Worm (Caenorhabditis elegans) whole organism, late embryonic: ENCODE data around the gene C29F9.2.

ENCODE experiments used
- C08G9.2 ChIP-seq: sonication (generic microtip); optimal IDR thresholded peaks from 2 replicates; lab custom pipeline; 2016; ENCODE audit warnings: mild to moderate bottlenecking, missing genetic modification characterization, moderate library complexity, missing compliant biosample characterization
- ahr-1 ChIP-seq: sonication (generic microtip); optimal IDR thresholded peaks from 2 replicates; lab custom pipeline; 2016; ENCODE audit warnings: missing genetic modification characterization, missing compliant biosample characterization
- ama-1 ChIP-seq: fragments of 150-350 bp; optimal IDR thresholded peaks from 2 replicates; lab custom pipeline; 2014
- ceh-14 ChIP-seq: sonication (generic microtip); optimal IDR thresholded peaks from 2 replicates; lab custom pipeline; 2016; ENCODE audit warnings: missing genotype, missing genetic modification characterization, missing compliant biosample characterization
- ceh-18 ChIP-seq: sonication (generic microtip); optimal IDR thresholded peaks from 2 replicates; lab custom pipeline; 2016; ENCODE audit warnings: missing genetic modification characterization, missing compliant biosample characterization
- ceh-19 ChIP-seq: fragments of 200-800 bp; sonication (Bioruptor generic); optimal IDR thresholded peaks from 2 replicates; lab custom pipeline; 2018; ENCODE audit warnings: mild to moderate bottlenecking, missing genetic modification characterization, missing compliant biosample characterization
- ceh-30 ChIP-seq: fragments of 150-350 bp; optimal IDR thresholded peaks from 2 replicates; lab custom pipeline; 2014; ENCODE audit warnings: missing biosample characterization, missing genetic modification characterization
- ceh-31 ChIP-seq: sonication (generic microtip); optimal IDR thresholded peaks from 2 replicates; lab custom pipeline; 2016; ENCODE audit warnings: missing genetic modification characterization, missing compliant biosample characterization
- ceh-45 ChIP-seq: fragments of 200-800 bp; sonication (Bioruptor generic); IDR thresholded peaks from 2 replicates; pipeline ENCODE4 v1.3.6; 2022; ENCODE audit warnings: missing genetic modification reagents, missing genetic modification characterization, missing compliant biosample characterization
- ceh-9 ChIP-seq: sonication (generic microtip); optimal IDR thresholded peaks from 2 replicates; lab custom pipeline; 2016; ENCODE audit warnings: mild to moderate bottlenecking, missing genetic modification characterization, inconsistent platforms, missing compliant biosample characterization
- dve-1 ChIP-seq: sonication (generic microtip); optimal IDR thresholded peaks from 2 replicates; lab custom pipeline; 2017; ENCODE audit warnings: antibody characterized with exemption, mild to moderate bottlenecking, missing genetic modification characterization, missing compliant biosample characterization
- elt-2 ChIP-seq: sonication (generic microtip); optimal IDR thresholded peaks from 2 replicates; lab custom pipeline; 2016; ENCODE audit warnings: missing genetic modification reagents, missing genetic modification characterization, missing compliant biosample characterization
- elt-4 ChIP-seq: sonication (generic microtip); optimal IDR thresholded peaks from 2 replicates; lab custom pipeline; 2016; ENCODE audit warnings: missing genetic modification characterization, missing compliant biosample characterization
- eyg-1 ChIP-seq: sonication (generic microtip); optimal IDR thresholded peaks from 2 replicates; lab custom pipeline; 2016; ENCODE audit warnings: missing genotype, missing genetic modification characterization, missing compliant biosample characterization
- fkh-10 ChIP-seq: fragments of 150-350 bp; optimal IDR thresholded peaks from 2 replicates; lab custom pipeline; 2014; ENCODE audit warnings: missing biosample characterization, missing genetic modification reagents, missing genetic modification characterization
- hlh-13 ChIP-seq: fragments of 200-800 bp; sonication (Bioruptor generic); optimal IDR thresholded peaks from 2 replicates; lab custom pipeline; 2018; ENCODE audit warnings: mild to moderate bottlenecking, missing genetic modification characterization, missing compliant biosample characterization
- hlh-15 ChIP-seq: sonication (generic microtip); optimal IDR thresholded peaks from 2 replicates; lab custom pipeline; 2016; ENCODE audit warnings: missing genetic modification characterization, missing compliant biosample characterization
- hlh-30 ChIP-seq: sonication (generic microtip); optimal IDR thresholded peaks from 2 replicates; lab custom pipeline; 2017; ENCODE audit warnings: antibody characterized with exemption, missing genetic modification characterization, missing compliant biosample characterization; ENCODE audit not compliant: insufficient read depth
- hlh-8 ChIP-seq: sonication (generic microtip); optimal IDR thresholded peaks from 2 replicates; lab custom pipeline; 2016; ENCODE audit warnings: missing genotype, missing genetic modification characterization, missing compliant biosample characterization
- lim-6 ChIP-seq: sonication (generic microtip); optimal IDR thresholded peaks from 2 replicates; lab custom pipeline; 2016; ENCODE audit warnings: missing genetic modification characterization, missing compliant biosample characterization
- nhr-11 ChIP-seq: fragments of 150-350 bp; optimal IDR thresholded peaks from 2 replicates; lab custom pipeline; 2014; ENCODE audit warnings: missing biosample characterization, missing genetic modification characterization
- nhr-232 ChIP-seq: sonication (generic microtip); optimal IDR thresholded peaks from 2 replicates; lab custom pipeline; 2016; ENCODE audit warnings: missing genetic modification characterization, missing compliant biosample characterization
- odd-2 ChIP-seq: sonication (generic microtip); optimal IDR thresholded peaks from 2 replicates; lab custom pipeline; 2017; ENCODE audit warnings: antibody characterized with exemption, mild to moderate bottlenecking, missing genetic modification characterization, missing compliant biosample characterization
- pag-3 ChIP-seq: sonication (generic microtip); optimal IDR thresholded peaks from 2 replicates; lab custom pipeline; 2016; ENCODE audit warnings: missing compliant biosample characterization, missing genetic modification characterization, borderline replicate concordance
- pat-9 ChIP-seq: fragments of 200-800 bp; sonication (Bioruptor generic); optimal IDR thresholded peaks from 2 replicates; lab custom pipeline; 2018; ENCODE audit warnings: mild to moderate bottlenecking, missing genetic modification characterization, moderate library complexity, missing compliant biosample characterization
- pha-2 ChIP-seq: sonication (generic microtip); optimal IDR thresholded peaks from 2 replicates; lab custom pipeline; 2017; ENCODE audit warnings: mild to moderate bottlenecking, missing genetic modification characterization, missing compliant biosample characterization
- pqm-1 ChIP-seq: sonication (generic microtip); optimal IDR thresholded peaks from 2 replicates; lab custom pipeline; 2016; ENCODE audit warnings: missing genetic modification characterization, missing compliant biosample characterization
- ref-2 ChIP-seq: sonication (generic microtip); optimal IDR thresholded peaks from 2 replicates; lab custom pipeline; 2016; ENCODE audit warnings: missing genetic modification characterization, missing compliant biosample characterization
- sdc-2 ChIP-seq: sonication (generic microtip); optimal IDR thresholded peaks from 2 replicates; lab custom pipeline; 2016; ENCODE audit warnings: missing genotype, missing genetic modification characterization, missing compliant biosample characterization
- syd-9 ChIP-seq: sonication (generic microtip); optimal IDR thresholded peaks from 2 replicates; lab custom pipeline; 2016; ENCODE audit warnings: mild to moderate bottlenecking, missing genetic modification characterization, moderate library complexity, missing compliant biosample characterization
- tbx-2 ChIP-seq: sonication (generic microtip); optimal IDR thresholded peaks from 2 replicates; lab custom pipeline; 2016; ENCODE audit warnings: missing genetic modification characterization, missing compliant biosample characterization
- tbx-7 ChIP-seq: sonication (generic microtip); optimal IDR thresholded peaks from 2 replicates; lab custom pipeline; 2016; ENCODE audit warnings: missing genotype, missing genetic modification characterization, missing compliant biosample characterization
- ttx-3 ChIP-seq: sonication (generic microtip); optimal IDR thresholded peaks from 2 replicates; lab custom pipeline; 2016; ENCODE audit warnings: missing genetic modification reagents, missing genetic modification characterization, missing compliant biosample characterization
- unc-3 ChIP-seq, 2 experiments: fragments of 200-800 bp in 1 of 2; sonication (Bioruptor generic) in 1 of 2; sonication (generic microtip) in 1 of 2; conservative IDR thresholded peaks in 1 of 2; optimal IDR thresholded peaks in 1 of 2; 2 replicates each; pipeline versions ENCODE4 v1.3.6 to Lab custom; 2016 to 2022; ENCODE audit warnings: missing compliant biosample characterization in 2 of 2, missing genetic modification characterization in 2 of 2, missing genetic modification reagents in 1 of 2
- unc-42 ChIP-seq: sonication (generic microtip); optimal IDR thresholded peaks from 2 replicates; lab custom pipeline; 2016; ENCODE audit warnings: missing genotype, missing genetic modification characterization, missing compliant biosample characterization
- zip-5 ChIP-seq: sonication (generic microtip); optimal IDR thresholded peaks from 2 replicates; lab custom pipeline; 2016; ENCODE audit warnings: missing genetic modification characterization, missing compliant biosample characterization

Gene C29F9.2

DNA sequence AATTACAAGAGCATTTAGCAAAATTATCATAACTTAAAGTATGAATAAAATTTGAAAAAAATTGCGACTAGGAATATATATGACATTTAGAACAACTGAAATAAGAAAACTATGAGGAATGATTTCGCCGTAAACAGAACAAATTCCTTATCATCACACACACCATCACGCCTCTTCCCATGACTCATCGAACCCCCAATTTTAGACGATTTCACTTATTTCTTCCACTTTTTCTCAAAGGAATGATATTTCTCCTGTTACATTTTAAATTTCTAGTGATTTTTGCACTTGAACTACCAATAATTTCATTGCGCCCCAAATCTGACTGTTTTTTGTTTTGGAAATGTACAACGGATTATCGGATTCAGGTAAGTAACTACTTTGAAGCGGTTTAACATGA is 25.9 kb downstream of the C29F9.2 start, which contains the start of the genes zig-13 and ver-1 (continued):
- TF ChIP-seq elt-2, result no peak
- TF ChIP-seq nhr-11, result no peak

DNA sequence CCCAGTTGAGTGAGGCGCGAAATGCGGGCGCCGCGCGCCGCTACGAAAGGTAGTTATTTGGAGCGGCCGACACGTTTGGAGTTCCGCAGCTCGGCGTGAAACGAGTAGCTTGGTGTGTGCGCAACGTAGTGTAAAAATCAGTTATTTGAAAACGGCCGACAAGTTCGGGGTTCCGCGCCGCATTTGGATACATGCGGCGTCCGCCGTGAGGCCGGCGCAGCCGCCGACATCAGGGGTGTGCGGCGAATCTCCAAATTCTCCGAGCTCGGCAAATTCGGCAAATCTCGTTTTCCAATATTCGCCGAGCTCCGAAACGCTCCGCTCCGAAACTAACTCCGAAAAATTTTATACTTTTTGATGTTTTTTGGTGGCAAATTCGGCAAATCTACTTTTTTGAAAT is 27.2 kb downstream of the C29F9.2 start:
- TF ChIP-seq ceh-19 (GFP tag; lab: Kevin White, UChicago) (no peak), unc-3 (GFP tag; conservative IDR thresholded peaks at IDR 0.05; lab: Robert Waterston, UW) (no peak), unc-3 (tag; optimal IDR thresholded peaks at IDR 0.05; lab: Kevin White, UChicago) (no peak), hlh-30 (tag; lab: Kevin White, UChicago) (no peak), ahr-1 (tag; lab: Kevin White, UChicago) (no peak), pag-3 (tag; lab: Kevin White, UChicago) (no peak), pqm-1 (tag; lab: Kevin White, UChicago) (no peak), zip-5 (tag; lab: Kevin White, UChicago) (no peak), hlh-8 (tag; lab: Kevin White, UChicago) (no peak), tbx-2 (tag; lab: Kevin White, UChicago) (no peak), ttx-3 (tag; lab: Kevin White, UChicago) (no peak), tbx-7 (tag; lab: Kevin White, UChicago) (no peak), hlh-13 (no peak), ama-1 (lab: Kevin White, UChicago) (no peak), hlh-15 (no peak), syd-9 (tag; lab: Kevin White, UChicago) (no peak), elt-4 (tag; lab: Kevin White, UChicago) (no peak), ceh-45 (no peak)

DNA sequence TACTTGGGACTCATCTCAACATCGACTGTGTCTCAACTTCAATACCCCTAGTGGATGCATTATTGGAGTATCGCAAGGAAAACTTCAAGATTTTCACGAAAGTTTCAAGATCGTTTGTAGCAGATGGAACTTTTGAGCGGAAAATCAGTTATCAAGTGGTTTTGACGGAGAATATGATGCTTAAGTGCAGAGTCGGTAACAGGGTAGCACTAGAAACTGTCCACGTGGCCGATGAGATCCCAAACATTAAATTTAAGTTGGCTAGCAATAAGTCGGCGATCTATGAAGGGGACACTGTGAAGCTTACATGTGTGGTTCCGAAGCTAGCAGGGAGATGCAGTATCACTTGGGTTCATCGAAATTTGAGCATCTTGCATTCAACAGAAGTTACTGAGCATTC is 28.4 kb downstream of the C29F9.2 start:
- no peak for TF ChIP-seq ceh-31 (tag; lab: Kevin White, UChicago)
- TF ChIP-seq hlh-8 (tag; lab: Kevin White, UChicago), result no peak
- no peak for TF ChIP-seq ceh-19 (GFP tag; lab: Kevin White, UChicago)
- TF ChIP-seq pat-9 (tag; lab: Kevin White, UChicago), result no peak
- TF ChIP-seq pha-2 (tag; lab: Kevin White, UChicago), result no peak
- no peak for TF ChIP-seq ceh-18 (tag; lab: Kevin White, UChicago)
- no peak for TF ChIP-seq dve-1 (tag; lab: Kevin White, UChicago)
- no peak for TF ChIP-seq C08G9.2
- no peak for TF ChIP-seq ref-2
- TF ChIP-seq unc-42 (tag; lab: Kevin White, UChicago), result no peak
- TF ChIP-seq ceh-45, result no peak
- no peak for TF ChIP-seq nhr-232 (tag; lab: Kevin White, UChicago)
- TF ChIP-seq, all 69 proteins: peak for 0

DNA sequence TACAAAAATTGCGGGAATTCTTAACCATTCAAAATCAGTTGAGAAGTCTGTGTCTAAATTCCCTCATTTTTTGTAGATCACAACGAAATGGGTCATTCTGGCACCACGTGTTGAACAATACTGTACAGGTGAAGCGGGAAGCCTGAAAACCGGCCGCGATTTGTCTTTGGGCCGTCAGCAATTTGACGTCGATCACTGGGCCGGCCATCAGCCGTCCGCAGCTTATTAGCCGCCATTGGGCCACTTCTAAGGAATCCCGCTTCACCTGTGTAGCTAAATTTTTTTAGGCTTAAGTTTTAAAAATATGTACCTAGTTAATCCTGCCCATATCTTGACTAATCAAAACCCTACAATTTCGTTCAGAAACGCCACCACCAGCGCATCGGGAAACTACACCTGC is 28.9 kb downstream of the C29F9.2 start:
- TF ChIP-seq lim-6, result peak; percentile 3
- no peak for TF ChIP-seq pqm-1 (tag; lab: Kevin White, UChicago)

DNA sequence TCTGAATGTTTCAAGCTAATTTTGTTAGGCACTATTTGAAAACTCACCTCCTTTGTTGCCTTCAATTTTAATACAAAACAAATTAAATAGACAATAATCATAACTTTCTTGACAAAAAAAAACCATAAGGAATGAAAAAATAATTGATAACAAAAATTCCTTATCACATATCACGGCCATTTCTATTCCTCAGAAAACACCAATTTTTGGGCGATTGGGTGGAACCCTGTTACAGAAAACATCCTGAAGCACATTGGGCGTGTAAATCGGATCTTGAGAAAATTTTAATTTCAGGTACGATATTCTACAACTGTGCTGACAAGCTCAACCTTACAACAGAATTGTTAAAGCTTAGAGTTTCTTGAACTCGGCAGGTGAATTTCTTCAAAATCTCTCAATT is 34.0 kb downstream of the C29F9.2 start, which contains the start of gene F40G9.8:
F40G9.8 (minus strand) TSS at position 101 of the 400 bp plus-strand sequence.
- TF ChIP-seq sdc-2 (tag; lab: Kevin White, UChicago), result no peak
- no peak for TF ChIP-seq ceh-30 (tag; lab: Kevin White, UChicago)
- TF ChIP-seq eyg-1 (tag; lab: Kevin White, UChicago), result no peak
- no peak for TF ChIP-seq syd-9 (tag; lab: Kevin White, UChicago)
- TF ChIP-seq unc-3 (GFP tag; conservative IDR thresholded peaks at IDR 0.05; lab: Robert Waterston, UW), result no peak
- no peak for TF ChIP-seq unc-3 (tag; optimal IDR thresholded peaks at IDR 0.05; lab: Kevin White, UChicago)
- no peak for TF ChIP-seq ahr-1 (tag; lab: Kevin White, UChicago)
- TF ChIP-seq C08G9.2, result no peak
- TF ChIP-seq pqm-1 (tag; lab: Kevin White, UChicago), result no peak
- TF ChIP-seq ceh-45, result no peak
- no peak for TF ChIP-seq ceh-9
- TF ChIP-seq ama-1 (lab: Kevin White, UChicago), result no peak
- no peak for TF ChIP-seq odd-2
- TF ChIP-seq elt-2, result no peak
- no peak for TF ChIP-seq pha-2 (tag; lab: Kevin White, UChicago)
- no peak for TF ChIP-seq fkh-10 (GFP tag; lab: Kevin White, UChicago)
- no peak for TF ChIP-seq ceh-14
- TF ChIP-seq ref-2, result no peak
